Worm (Caenorhabditis elegans): ENCODE results near the gene F43E2.11.

Gene F43E2.11

DNA sequence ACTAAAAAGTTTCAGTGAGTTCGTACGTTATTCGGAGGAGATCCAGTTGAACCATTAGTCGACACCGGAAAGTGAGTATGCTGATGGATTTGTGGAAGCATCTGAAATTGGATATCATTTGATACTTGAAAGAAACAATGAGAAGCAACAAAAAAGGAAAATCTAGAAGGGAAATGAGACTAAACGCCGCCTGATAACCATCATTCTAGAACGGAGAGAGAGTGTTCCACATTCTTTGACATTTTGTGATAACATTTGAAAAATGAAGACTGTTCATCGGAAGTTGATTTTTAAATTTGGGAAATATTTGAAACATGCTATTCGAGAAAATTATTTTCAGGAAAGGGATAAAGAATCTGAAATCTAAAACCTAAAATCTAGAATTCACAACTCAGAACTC lies 38.9 kb downstream of the F43E2.11 start, which contains the start of gene npax-1:
TSS of gene npax-1 (minus strand) at position 101 of the 400 bp plus-strand sequence.
- TF ChIP-seq nhr-10 (tag; optimal IDR thresholded peaks at IDR 0.05) (no peak), peb-1 (tag; optimal IDR thresholded peaks at IDR 0.05) (no peak)

DNA sequence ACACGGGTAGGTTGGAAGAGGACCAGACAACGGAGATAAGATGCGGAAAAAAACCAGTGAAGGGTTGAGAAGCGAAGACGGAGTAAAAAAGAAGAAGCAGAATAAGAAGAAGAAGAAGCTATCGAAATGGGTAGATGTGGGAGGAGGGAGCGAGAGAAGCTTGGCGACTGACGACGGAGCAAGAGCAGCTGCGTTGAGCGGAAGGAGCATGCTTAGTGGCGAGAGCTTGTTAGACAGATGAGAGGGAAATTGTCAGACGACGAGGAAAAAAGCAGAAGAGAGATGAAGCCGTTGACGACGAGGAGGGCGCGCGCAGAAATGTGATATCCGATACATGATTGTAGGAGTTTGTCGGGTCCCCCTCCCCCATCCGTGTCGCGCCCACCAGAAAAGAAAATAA lies 43.1 kb downstream of the F43E2.11 start:
- TF ChIP-seq ama-1 (optimal IDR thresholded peaks at IDR 0.05) = no peak
- TF ChIP-seq unc-39 (tag; optimal IDR thresholded peaks at IDR 0.05) = no peak
- peak; percentile 79 for TF ChIP-seq nhr-129 (tag; optimal IDR thresholded peaks at IDR 0.05)
- TF ChIP-seq Y55F3AM.14 (GFP tag; optimal IDR thresholded peaks at IDR 0.05) = peak; percentile 51
- no peak for TF ChIP-seq alr-1 (tag; optimal IDR thresholded peaks at IDR 0.05)
- no peak for TF ChIP-seq nhr-6 (tag; optimal IDR thresholded peaks at IDR 0.05)
- TF ChIP-seq aly-2 (tag; optimal IDR thresholded peaks at IDR 0.05) = no peak
- TF ChIP-seq ztf-11 (tag; optimal IDR thresholded peaks at IDR 0.05) = no peak
- TF ChIP-seq ceh-16 (tag; optimal IDR thresholded peaks at IDR 0.05) = no peak
- no peak for TF ChIP-seq nhr-12 (tag; optimal IDR thresholded peaks at IDR 0.05)
- TF ChIP-seq nhr-11 (tag; optimal IDR thresholded peaks at IDR 0.05) = no peak
- TF ChIP-seq F13H6.1 (tag; optimal IDR thresholded peaks at IDR 0.05) = peak; percentile 75
- TF ChIP-seq ZK546.5 (tag; optimal IDR thresholded peaks at IDR 0.05) = no peak
- no peak for TF ChIP-seq elt-1 (tag; optimal IDR thresholded peaks at IDR 0.05)
- peak; percentile 62 for TF ChIP-seq sma-9 (GFP tag; optimal IDR thresholded peaks at IDR 0.05)
- no peak for TF ChIP-seq sma-9 (tag; optimal IDR thresholded peaks at IDR 0.05)
- no peak for TF ChIP-seq unc-62 (GFP tag; optimal IDR thresholded peaks at IDR 0.05)
- TF ChIP-seq nhr-21 (tag; optimal IDR thresholded peaks at IDR 0.05) = no peak
- no peak for TF ChIP-seq nhr-77 (tag; optimal IDR thresholded peaks at IDR 0.05)
- no peak for TF ChIP-seq nhr-23 (tag; optimal IDR thresholded peaks at IDR 0.05)
- no peak for TF ChIP-seq nhr-237 (tag; optimal IDR thresholded peaks at IDR 0.05)
- TF ChIP-seq fos-1 (tag; optimal IDR thresholded peaks at IDR 0.05) = no peak
- no peak for TF ChIP-seq sma-3 (GFP tag; optimal IDR thresholded peaks at IDR 0.05)
- peak; percentile 12 for TF ChIP-seq ztf-4 (tag; optimal IDR thresholded peaks at IDR 0.05)
- TF ChIP-seq C34F6.9 (tag; optimal IDR thresholded peaks at IDR 0.05) = peak; percentile 76
- TF ChIP-seq mdl-1 (tag; optimal IDR thresholded peaks at IDR 0.05) = peak; percentile 48 to 53
- peak; percentile 71 for TF ChIP-seq zag-1 (tag; optimal IDR thresholded peaks at IDR 0.05)
- no peak for TF ChIP-seq nhr-25 (tag; optimal IDR thresholded peaks at IDR 0.05)
- TF ChIP-seq egl-27 (tag; optimal IDR thresholded peaks at IDR 0.05) = no peak
- peak; percentile 64 for TF ChIP-seq unc-55 (GFP tag; optimal IDR thresholded peaks at IDR 0.05)
- peak; percentile 43 for TF ChIP-seq lin-11 (tag; optimal IDR thresholded peaks at IDR 0.05)
- no peak for TF ChIP-seq ceh-82 (tag; optimal IDR thresholded peaks at IDR 0.05)
- TF ChIP-seq mab-5 (tag; optimal IDR thresholded peaks at IDR 0.05) = peak; percentile 48
- no peak for TF ChIP-seq nhr-10 (tag; optimal IDR thresholded peaks at IDR 0.05)
- TF ChIP-seq peb-1 (tag; optimal IDR thresholded peaks at IDR 0.05) = no peak
- no peak for TF ChIP-seq snpc-4 (tag; optimal IDR thresholded peaks at IDR 0.05)
- TF ChIP-seq mbf-1 (tag; optimal IDR thresholded peaks at IDR 0.05) = no peak
- no peak for TF ChIP-seq ztf-1 (GFP tag; conservative IDR thresholded peaks at IDR 0.05)
- TF ChIP-seq lin-39 (tag; optimal IDR thresholded peaks at IDR 0.05) = no peak
- peak in 1 of 2 experiments; percentile 65 for TF ChIP-seq lsy-2 (tag; optimal IDR thresholded peaks at IDR 0.05)
- no peak for TF ChIP-seq blmp-1 (tag; optimal IDR thresholded peaks at IDR 0.05; ENCODE audit: insufficient read depth)
- peak; percentile 39 for TF ChIP-seq crh-2 (tag; optimal IDR thresholded peaks at IDR 0.05)
- no peak for TF ChIP-seq lin-13 (GFP tag; optimal IDR thresholded peaks at IDR 0.05)
- peak; percentile 52 for TF ChIP-seq sem-4 (tag; optimal IDR thresholded peaks at IDR 0.05)
- TF ChIP-seq R02D3.7 (tag; optimal IDR thresholded peaks at IDR 0.05) = no peak
- no peak for TF ChIP-seq gmeb-1 (tag; optimal IDR thresholded peaks at IDR 0.05)
- TF ChIP-seq elt-3 (tag; optimal IDR thresholded peaks at IDR 0.05) = no peak
- no peak for TF ChIP-seq dmd-4 (tag; optimal IDR thresholded peaks at IDR 0.05)
- TF ChIP-seq skn-1 (tag; optimal IDR thresholded peaks at IDR 0.05) = no peak
